Worm (Caenorhabditis elegans) whole organism, L1 larva: ENCODE measurements around the gene smrc-1.

Source experiments
- C16A3.4 ChIP-seq: fragments of 150-350 bp; optimal IDR thresholded peaks from 2 replicates; lab custom pipeline; 2014; ENCODE audit warnings: missing biosample characterization, missing genetic modification characterization
- Y116A8C.19 ChIP-seq: sonication (generic microtip); optimal IDR thresholded peaks from 2 replicates; lab custom pipeline; 2016; ENCODE audit warnings: missing compliant biosample characterization, missing genetic modification characterization, borderline replicate concordance
- alr-1 ChIP-seq: fragments of 200-800 bp; sonication (Bioruptor generic); optimal IDR thresholded peaks from 2 replicates; lab custom pipeline; 2018; ENCODE audit warnings: borderline replicate concordance, mild to moderate bottlenecking, missing genetic modification characterization, missing compliant biosample characterization
- blmp-1 ChIP-seq: fragments of 150-350 bp; optimal IDR thresholded peaks from 2 replicates; lab custom pipeline; 2014; ENCODE audit warnings: missing biosample characterization, missing genetic modification characterization
- ceh-8 ChIP-seq: fragments of 200-800 bp; sonication (Bioruptor generic); optimal IDR thresholded peaks from 2 replicates; lab custom pipeline; 2018; ENCODE audit warnings: mild to moderate bottlenecking, missing genetic modification characterization, moderate library complexity, missing compliant biosample characterization
- ceh-88 ChIP-seq: fragments of 200-800 bp; sonication (Bioruptor generic); IDR thresholded peaks from 2 replicates; pipeline ENCODE4 v1.3.6; 2022; ENCODE audit warnings: missing genetic modification characterization, missing compliant biosample characterization
- ces-1 ChIP-seq: fragments of 150-350 bp; optimal IDR thresholded peaks from 2 replicates; lab custom pipeline; 2014; ENCODE audit warnings: missing biosample characterization, missing genetic modification reagents, missing genetic modification characterization
- dsc-1 ChIP-seq: sonication (generic microtip); optimal IDR thresholded peaks from 2 replicates; lab custom pipeline; 2016; ENCODE audit warnings: mild to moderate bottlenecking, missing genetic modification characterization, missing compliant biosample characterization
- egl-27 ChIP-seq, 2 experiments: fragments of 150-350 bp in 1 of 2; sonication (generic microtip); optimal IDR thresholded peaks; 3 replicates each; lab custom pipeline; 2017 to 2018; ENCODE audit warnings: missing biosample characterization in 2 of 2, missing genetic modification characterization in 2 of 2, missing genetic modification reagents in 2 of 2
- fkh-10 ChIP-seq: sonication (generic microtip); optimal IDR thresholded peaks from 2 replicates; lab custom pipeline; 2017; ENCODE audit warnings: missing biosample characterization, missing genetic modification reagents, missing genetic modification characterization
- fkh-4 ChIP-seq: sonication (generic microtip); optimal IDR thresholded peaks from 2 replicates; lab custom pipeline; 2016; ENCODE audit warnings: missing compliant biosample characterization, missing genetic modification characterization, borderline replicate concordance
- hlh-17 ChIP-seq: fragments of 200-800 bp; sonication (Bioruptor generic); optimal IDR thresholded peaks from 2 replicates; lab custom pipeline; 2018; ENCODE audit warnings: missing genetic modification characterization, mild to moderate bottlenecking, missing compliant biosample characterization, moderate library complexity, borderline replicate concordance
- hpl-2 ChIP-seq: fragments of 150-350 bp; optimal IDR thresholded peaks from 2 replicates; lab custom pipeline; 2014; ENCODE audit warnings: missing biosample characterization, missing genetic modification reagents, missing genetic modification characterization
- irx-1 ChIP-seq: sonication (generic microtip); optimal IDR thresholded peaks from 2 replicates; lab custom pipeline; 2016; ENCODE audit warnings: missing genetic modification characterization, missing compliant biosample characterization
- lin-14 ChIP-seq: fragments of 200-800 bp; sonication (Bioruptor generic); optimal IDR thresholded peaks from 2 replicates; lab custom pipeline; 2018; ENCODE audit warnings: mild to moderate bottlenecking, missing genetic modification characterization, moderate library complexity, missing compliant biosample characterization
- lir-3 ChIP-seq: sonication (generic microtip); optimal IDR thresholded peaks from 2 replicates; lab custom pipeline; 2016; ENCODE audit warnings: mild to moderate bottlenecking, missing genetic modification characterization, moderate library complexity, missing compliant biosample characterization; ENCODE audit not compliant: poor library complexity
- lsy-2 ChIP-seq, 2 experiments: fragments of 150-350 bp; optimal IDR thresholded peaks; 2 replicates each; lab custom pipeline; 2014; ENCODE audit warnings: missing biosample characterization in 2 of 2, missing genetic modification characterization in 2 of 2
- mef-2 ChIP-seq: fragments of 150-350 bp; optimal IDR thresholded peaks from 2 replicates; lab custom pipeline; 2014; ENCODE audit warnings: missing biosample characterization, missing genetic modification characterization
- mep-1 ChIP-seq: fragments of 150-350 bp; optimal IDR thresholded peaks from 2 replicates; lab custom pipeline; 2014; ENCODE audit warnings: missing biosample characterization, missing genetic modification characterization
- nhr-19 ChIP-seq: fragments of 200-800 bp; sonication (Bioruptor generic); conservative IDR thresholded peaks from 2 replicates; pipeline ENCODE4 v1.3.6; 2022; ENCODE audit warnings: missing genetic modification characterization, missing compliant biosample characterization
- nhr-20 ChIP-seq: sonication (generic microtip); optimal IDR thresholded peaks from 2 replicates; lab custom pipeline; 2016; ENCODE audit warnings: mild to moderate bottlenecking, missing genetic modification characterization, missing compliant biosample characterization
- nhr-237 ChIP-seq: fragments of 150-350 bp; optimal IDR thresholded peaks from 2 replicates; lab custom pipeline; 2014; ENCODE audit warnings: missing biosample characterization, missing genetic modification characterization
- nhr-71 ChIP-seq: sonication (generic microtip); optimal IDR thresholded peaks from 2 replicates; lab custom pipeline; 2016; ENCODE audit warnings: mild to moderate bottlenecking, missing genetic modification characterization, moderate library complexity, missing compliant biosample characterization
- nhr-77 ChIP-seq: fragments of 150-350 bp; optimal IDR thresholded peaks from 2 replicates; lab custom pipeline; 2014; ENCODE audit warnings: missing biosample characterization, missing genetic modification characterization
- pag-3 ChIP-seq: sonication (generic microtip); optimal IDR thresholded peaks from 2 replicates; lab custom pipeline; 2017; ENCODE audit warnings: missing genetic modification characterization, mild to moderate bottlenecking, missing compliant biosample characterization, antibody characterized with exemption, borderline replicate concordance; ENCODE audit not compliant: insufficient read depth
- pqm-1 ChIP-seq: sonication (generic microtip); optimal IDR thresholded peaks from 3 replicates; lab custom pipeline; 2017; ENCODE audit warnings: missing biosample characterization, missing genetic modification characterization
- rnt-1 ChIP-seq: sonication (generic microtip); optimal IDR thresholded peaks from 2 replicates; lab custom pipeline; 2016; ENCODE audit warnings: mild to moderate bottlenecking, missing genetic modification characterization, moderate library complexity, missing compliant biosample characterization
- skn-1 ChIP-seq: fragments of 150-350 bp; optimal IDR thresholded peaks from 2 replicates; lab custom pipeline; 2014; ENCODE audit warnings: missing biosample characterization, missing genetic modification characterization
- snu-23 ChIP-seq: sonication (generic microtip); optimal IDR thresholded peaks from 2 replicates; lab custom pipeline; 2016; ENCODE audit warnings: missing genetic modification characterization, missing compliant biosample characterization
- sox-4 ChIP-seq: sonication (generic microtip); optimal IDR thresholded peaks from 2 replicates; lab custom pipeline; 2016; ENCODE audit warnings: missing genetic modification characterization, missing compliant biosample characterization
- sptf-1 ChIP-seq: fragments of 150-350 bp; optimal IDR thresholded peaks from 2 replicates; lab custom pipeline; 2014; ENCODE audit warnings: missing biosample characterization, missing genetic modification characterization
- tbx-2 ChIP-seq: sonication (generic microtip); optimal IDR thresholded peaks from 2 replicates; lab custom pipeline; 2016; ENCODE audit warnings: missing genetic modification characterization, missing compliant biosample characterization
- unc-30 ChIP-seq: sonication (generic microtip); optimal IDR thresholded peaks from 2 replicates; lab custom pipeline; 2017; ENCODE audit warnings: missing biosample characterization, missing genetic modification characterization
- unc-62 ChIP-seq: fragments of 150-350 bp; optimal IDR thresholded peaks from 2 replicates; lab custom pipeline; 2014; ENCODE audit warnings: missing biosample characterization, missing genetic modification reagents, missing genetic modification characterization
- unc-98 ChIP-seq: fragments of 200-800 bp; sonication (Bioruptor generic); IDR thresholded peaks from 2 replicates; pipeline ENCODE4 v1.3.6; 2022; ENCODE audit warnings: missing genetic modification characterization, missing compliant biosample characterization
- vab-15 ChIP-seq: sonication (generic microtip); optimal IDR thresholded peaks from 2 replicates; lab custom pipeline; 2017; ENCODE audit warnings: missing genotype, mild to moderate bottlenecking, missing genetic modification characterization, missing compliant biosample characterization
- ztf-4 ChIP-seq: fragments of 150-350 bp; optimal IDR thresholded peaks from 2 replicates; lab custom pipeline; 2014; ENCODE audit warnings: missing biosample characterization, missing genetic modification characterization

smrc-1 gene

ce11 chrIII:6402346-6402745, 11.6 kb downstream of the smrc-1 start (continued):
- TF ChIP-seq skn-1 (tag; lab: Kevin White, UChicago) (no peak), pqm-1 (tag; lab: Kevin White, UChicago) (no peak), Y116A8C.19 (tag; lab: Kevin White, UChicago) (no peak), sox-4 (tag; lab: Kevin White, UChicago) (no peak)

- TF ChIP-seq sptf-1 (tag; lab: Kevin White, UChicago) (no peak), unc-62 (GFP tag; lab: Kevin White, UChicago) (no peak), pag-3 (no peak), unc-30 (tag; lab: Kevin White, UChicago) (no peak), fkh-4 (tag; lab: Kevin White, UChicago) (no peak), ces-1 (GFP tag; lab: Kevin White, UChicago) (no peak), lir-3 (tag; lab: Kevin White, UChicago) (no peak), blmp-1 (tag; lab: Kevin White, UChicago) (no peak), ceh-8 (GFP tag; lab: Kevin White, UChicago) (no peak)
Measured at ce11 chrIII:6402810-6403209, 12.1 kb downstream of the smrc-1 start.

- peak; percentile 71 for TF ChIP-seq lin-14 (GFP tag; lab: Kevin White, UChicago)
- peak; percentile 39 for TF ChIP-seq nhr-19 (GFP tag; lab: Robert Waterston, UW)
- TF ChIP-seq C16A3.4 (tag; lab: Kevin White, UChicago) = peak; percentile 4
- TF ChIP-seq rnt-1 (tag; lab: Kevin White, UChicago) = peak; percentile 65
- TF ChIP-seq skn-1 (tag; lab: Kevin White, UChicago) = peak; percentile 29
- peak; percentile 63 for TF ChIP-seq snu-23 (GFP tag; lab: Kevin White, UChicago)
- peak; percentile 36 for TF ChIP-seq ztf-4 (tag; lab: Kevin White, UChicago)
- peak; percentile 80 for TF ChIP-seq nhr-71 (tag; lab: Kevin White, UChicago)
- peak; percentile 4 for TF ChIP-seq lir-3 (tag; lab: Kevin White, UChicago)
- TF ChIP-seq dsc-1 (tag; lab: Kevin White, UChicago) = no peak
- TF ChIP-seq alr-1 (tag; lab: Kevin White, UChicago) = no peak
- no peak for TF ChIP-seq unc-62 (GFP tag; lab: Kevin White, UChicago)
- peak; percentile 10 for TF ChIP-seq mep-1 (tag; lab: Kevin White, UChicago)
- TF ChIP-seq tbx-2 (tag; lab: Kevin White, UChicago) = no peak
- TF ChIP-seq lsy-2 (tag; optimal IDR thresholded peaks at IDR 0.05; lab: Kevin White, UChicago) = peak; percentile 43 to 57
- peak; percentile 30 for TF ChIP-seq nhr-20 (tag; lab: Kevin White, UChicago)
- no peak for TF ChIP-seq hpl-2
- no peak for TF ChIP-seq vab-15
- TF ChIP-seq fkh-10 = no peak
Measured at ce11 chrIII:6405121-6405520, 14.4 kb downstream of the smrc-1 start.

- no peak for TF ChIP-seq unc-98 (GFP tag; lab: Robert Waterston, UW)
- no peak for TF ChIP-seq irx-1 (tag; lab: Kevin White, UChicago)
- no peak for TF ChIP-seq blmp-1 (tag; lab: Kevin White, UChicago)
- TF ChIP-seq mef-2 (tag; lab: Kevin White, UChicago) = no peak
- no peak for TF ChIP-seq nhr-77 (tag; lab: Kevin White, UChicago)
- TF ChIP-seq nhr-20 (tag; lab: Kevin White, UChicago) = no peak
- no peak for TF ChIP-seq hlh-17 (GFP tag; lab: Kevin White, UChicago)
- no peak for TF ChIP-seq nhr-71 (tag; lab: Kevin White, UChicago)
- TF ChIP-seq ceh-88 (GFP tag; lab: Robert Waterston, UW) = no peak
- TF ChIP-seq egl-27 (tag; optimal IDR thresholded peaks at IDR 0.05; lab: Kevin White, UChicago) = no peak
- no peak for TF ChIP-seq lin-14 (GFP tag; lab: Kevin White, UChicago)
- TF ChIP-seq pag-3 = no peak
- TF ChIP-seq nhr-237 (tag; lab: Kevin White, UChicago) = no peak
Measured at ce11 chrIII:6406829-6407228, 16.1 kb downstream of the smrc-1 start, which contains the start of gene let-756. let-756 (plus strand) TSS chrIII:6407129.
